Worm (Caenorhabditis elegans): ENCODE results near the gene K10H10.12.

- TF ChIP-seq sptf-1 (tag; optimal IDR thresholded peaks at IDR 0.05) (no peak), pha-4 (tag; optimal IDR thresholded peaks at IDR 0.05) (no peak), unc-39 (tag; optimal IDR thresholded peaks at IDR 0.05) (no peak), snpc-4 (tag; optimal IDR thresholded peaks at IDR 0.05) (no peak), ham-2 (GFP tag; optimal IDR thresholded peaks at IDR 0.05) (no peak), nhr-237 (tag; optimal IDR thresholded peaks at IDR 0.05) (no peak), elt-3 (tag; optimal IDR thresholded peaks at IDR 0.05) (no peak), flh-1 (GFP tag; optimal IDR thresholded peaks at IDR 0.05) (no peak), nhr-76 (tag; optimal IDR thresholded peaks at IDR 0.05) (no peak), nhr-12 (tag; optimal IDR thresholded peaks at IDR 0.05) (no peak), ceh-39 (tag; optimal IDR thresholded peaks at IDR 0.05) (no peak), cnd-1 (tag; optimal IDR thresholded peaks at IDR 0.05) (no peak), tbx-8 (GFP tag; optimal IDR thresholded peaks at IDR 0.05) (no peak)
Observed at ce11 chrII:14494014-14494413, 12.1 kb downstream of the K10H10.12 start.

Measured in whole organism, mixed stage, embryonic.